Worm (Caenorhabditis elegans) whole organism, L3 larva: ENCODE measurements around the gene Y62E10A.6.

Source experiments
- fos-1 ChIP-seq: fragments of 150-350 bp; optimal IDR thresholded peaks from 2 replicates; lab custom pipeline; 2014; ENCODE audit warnings: missing biosample characterization, missing genetic modification characterization
- nhr-28 ChIP-seq: fragments of 150-350 bp; optimal IDR thresholded peaks from 2 replicates; lab custom pipeline; 2014; ENCODE audit warnings: missing biosample characterization, missing genetic modification characterization
- snpc-4 ChIP-seq: fragments of 150-350 bp; optimal IDR thresholded peaks from 2 replicates; lab custom pipeline; 2014; ENCODE audit warnings: missing biosample characterization, missing genetic modification characterization

DNA sequence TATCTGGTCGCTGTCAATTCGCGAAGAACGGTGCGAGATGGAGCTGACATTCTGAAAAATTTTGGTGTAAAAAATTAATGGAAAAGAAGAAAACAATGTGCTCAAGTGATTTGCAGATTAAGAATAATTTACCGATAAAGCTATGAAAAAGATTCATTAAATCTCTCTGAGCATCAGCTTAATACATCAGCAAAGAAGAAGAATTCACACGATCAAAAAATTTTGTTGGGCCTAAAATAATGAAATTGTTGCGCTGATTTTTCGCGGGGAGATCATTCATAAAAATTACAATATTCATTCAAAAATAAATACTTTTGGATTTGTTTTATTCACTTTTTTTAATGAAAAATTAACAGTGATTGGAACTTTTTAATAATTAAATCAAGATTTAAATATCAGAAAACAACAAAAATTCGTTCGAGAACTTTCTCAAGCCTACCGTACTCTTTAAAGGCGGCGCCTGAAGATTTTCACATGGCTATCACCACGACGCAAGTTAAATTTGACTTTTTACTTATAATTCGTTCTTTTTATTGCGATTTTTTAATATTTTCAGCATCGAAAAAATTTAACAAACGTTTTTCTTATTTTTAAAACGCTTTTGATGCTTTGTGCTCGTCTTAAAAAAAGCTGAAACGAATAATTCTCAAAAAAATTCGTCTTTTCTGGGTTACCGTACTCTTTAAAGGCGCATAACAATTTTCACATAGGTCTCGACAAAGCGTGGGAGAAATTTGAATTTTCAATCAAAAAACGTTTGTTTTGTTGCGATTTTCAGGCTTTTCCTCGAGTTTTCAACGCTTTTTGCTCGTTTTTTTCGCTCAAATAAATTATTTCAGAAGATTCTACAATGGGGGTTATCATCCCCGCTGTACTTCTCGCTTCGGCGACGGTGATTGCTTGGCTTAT is 28.9 kb downstream of the Y62E10A.6 start, which contains the start of the genes memi-2 and cyp-31A5:
- TF ChIP-seq fos-1 (tag; lab: Kevin White, UChicago) (no peak), snpc-4 (no peak), nhr-28 (no peak)
